Fruit fly (Drosophila melanogaster): ENCODE data around the gene CG14658.
A peak's percentile ranks its signal among the peaks of the same experiment; 100 is the strongest.

Gene CG14658

DNA sequence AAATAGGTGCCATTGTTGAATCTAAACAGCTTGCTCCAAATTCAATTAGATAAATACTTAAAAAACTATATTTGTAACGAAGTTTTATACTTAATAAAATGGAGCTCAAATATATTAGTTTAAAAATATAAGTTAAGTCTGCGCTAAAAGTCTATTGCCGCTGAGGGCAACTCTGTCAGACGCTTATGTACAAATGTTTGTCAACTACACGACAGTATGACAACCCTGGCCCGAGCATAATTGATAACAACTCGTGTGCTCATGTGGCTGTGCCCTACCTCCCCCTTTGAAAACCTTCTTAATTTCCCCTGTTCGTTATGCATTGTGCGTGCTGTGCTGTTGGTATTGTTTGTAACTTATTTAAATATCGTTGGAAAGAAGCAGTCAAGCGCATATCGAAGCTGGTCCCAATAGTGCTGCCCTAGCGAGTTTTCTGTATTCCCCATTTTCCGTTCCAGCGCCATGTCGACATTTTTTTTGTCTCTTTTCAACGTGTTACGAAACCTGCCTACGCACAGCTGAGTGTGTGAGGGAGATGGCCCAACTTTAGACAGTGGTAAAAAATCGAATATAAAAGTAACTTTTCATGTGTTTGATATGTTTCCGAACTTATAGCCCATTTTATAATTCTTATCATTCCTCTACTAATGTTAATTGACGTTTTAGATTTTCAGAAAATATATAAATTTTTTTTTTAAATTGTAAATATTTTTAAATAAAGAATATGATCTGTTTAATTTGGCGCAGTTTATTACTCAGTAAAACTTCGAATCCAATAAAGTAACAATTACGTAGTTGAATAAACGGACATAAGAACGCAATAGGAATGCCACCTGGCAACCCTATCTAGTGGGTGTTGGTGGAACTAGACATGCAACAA lies 25.2 kb downstream of the CG14658 start (continued):
- no peak; the same call in 1 of the 2 replicates for TF ChIP-seq al (GFP tag; IDR thresholded peaks at IDR 0.05)
- peak; percentile 71 for TF ChIP-seq CG14710 (tag; optimal IDR thresholded peaks at IDR 0.05)
- peak; percentile 71 for TF ChIP-seq sens (GFP tag)
- TF ChIP-seq NC2α (GFP tag; optimal IDR thresholded peaks at IDR 0.05) = no peak
- TF ChIP-seq nerfin-1 (tag; optimal IDR thresholded peaks at IDR 0.05) = peak; percentile 41
- TF ChIP-seq Optix (GFP tag; IDR thresholded peaks at IDR 0.05) = no peak
- no peak; the same call in 1 of the 2 replicates for TF ChIP-seq tna (GFP tag; IDR thresholded peaks at IDR 0.05; ENCODE audit: partially characterized antibody)
- no peak for TF ChIP-seq CG7745 (tag; optimal IDR thresholded peaks at IDR 0.05)
- TF ChIP-seq B-H1 (GFP tag; IDR thresholded peaks at IDR 0.05) = peak; percentile 38; the same call in 2 of the 3 replicates
- TF ChIP-seq fu2 (GFP tag; optimal IDR thresholded peaks at IDR 0.05) = no peak
- no peak for TF ChIP-seq ssp (GFP tag; IDR thresholded peaks at IDR 0.05)
- no peak for TF ChIP-seq CG6175 (GFP tag; IDR thresholded peaks at IDR 0.05)
- TF ChIP-seq Dbx (GFP tag; IDR thresholded peaks at IDR 0.05) = 0 out of 3 replicates have a peak, but pooled peaks have one; percentile 19
- TF ChIP-seq bigmax (GFP tag; optimal IDR thresholded peaks at IDR 0.05) = no peak
- no peak for TF ChIP-seq Bteb2 (GFP tag; optimal IDR thresholded peaks at IDR 0.05)
- TF ChIP-seq CG2712 (tag; optimal IDR thresholded peaks at IDR 0.05) = peak; percentile 83
- peak; percentile 60 for TF ChIP-seq CG1602 (GFP tag; optimal IDR thresholded peaks at IDR 0.05)
- 0 out of 3 replicates have a peak, but pooled peaks have one; percentile 6 for TF ChIP-seq CG2889 (GFP tag; IDR thresholded peaks at IDR 0.05)
- peak; percentile 44; the same call in 1 of the 2 replicates for TF ChIP-seq ara (GFP tag; IDR thresholded peaks at IDR 0.05)
- no peak for TF ChIP-seq CG14965 (GFP tag; optimal IDR thresholded peaks at IDR 0.05; ENCODE audit: borderline replicate concordance)
- peak; percentile 70 for TF ChIP-seq CG10321 (GFP tag; IDR thresholded peaks at IDR 0.05)
- peak; percentile 77 for TF ChIP-seq Blimp-1 (GFP tag; optimal IDR thresholded peaks at IDR 0.05)
- TF ChIP-seq CG10654 (GFP tag; optimal IDR thresholded peaks at IDR 0.05) = peak; percentile 52
- TF ChIP-seq exex (tag; optimal IDR thresholded peaks at IDR 0.05) = peak; percentile 3
- peak; percentile 83 for TF ChIP-seq Sox102F (GFP tag; optimal IDR thresholded peaks at IDR 0.05)
- peak; percentile 71 for TF ChIP-seq CG10267 (tag; optimal IDR thresholded peaks at IDR 0.05)
- no peak for TF ChIP-seq lov (optimal IDR thresholded peaks at IDR 0.05)
- no peak for TF ChIP-seq lov (GFP tag; IDR thresholded peaks at IDR 0.05)
- TF ChIP-seq Pdp1 (GFP tag; optimal IDR thresholded peaks at IDR 0.05) = peak; percentile 1 to 92
- TF ChIP-seq pnt (GFP tag; optimal IDR thresholded peaks at IDR 0.05) = no peak
- TF ChIP-seq pb (GFP tag; optimal IDR thresholded peaks at IDR 0.05) = no peak
- TF ChIP-seq CG18476 (GFP tag; optimal IDR thresholded peaks at IDR 0.05) = no peak
- TF ChIP-seq BtbVII (GFP tag; optimal IDR thresholded peaks at IDR 0.05) = peak; percentile 70
- TF ChIP-seq vfl (GFP tag; optimal IDR thresholded peaks at IDR 0.05) = peak; percentile 9
- peak; percentile 10 for TF ChIP-seq CG8359 (GFP tag; optimal IDR thresholded peaks at IDR 0.05; ENCODE audit: borderline replicate concordance)
- TF ChIP-seq unc-4 (GFP tag; IDR thresholded peaks at IDR 0.05; ENCODE audit: partially characterized antibody) = no peak
- TF ChIP-seq Lim3 (GFP tag; IDR thresholded peaks at IDR 0.05) = no peak
- TF ChIP-seq CG1603 (tag; optimal IDR thresholded peaks at IDR 0.05) = peak; percentile 40
- TF ChIP-seq CG32767 (GFP tag; IDR thresholded peaks at IDR 0.05) = peak; percentile 56; the same call in 1 of the 2 replicates
- 0 out of 2 replicates have a peak, but pooled peaks have one; percentile 41 for TF ChIP-seq Awh (GFP tag; IDR thresholded peaks at IDR 0.05)
- TF ChIP-seq dm (GFP tag; optimal IDR thresholded peaks at IDR 0.05) = peak; percentile 14
- peak; percentile 85 for TF ChIP-seq CG15269 (tag; optimal IDR thresholded peaks at IDR 0.05)
- peak; percentile 66 for TF ChIP-seq Ada2b (GFP tag; IDR thresholded peaks at IDR 0.05)
- TF ChIP-seq D19A (tag; optimal IDR thresholded peaks at IDR 0.05) = peak; percentile 62
- TF ChIP-seq phol (tag; optimal IDR thresholded peaks at IDR 0.05) = peak; percentile 78
- TF ChIP-seq CG17359 (tag; optimal IDR thresholded peaks at IDR 0.05) = peak; percentile 75
- peak; percentile 71 for TF ChIP-seq CG12659 (GFP tag; optimal IDR thresholded peaks at IDR 0.05)
- peak; percentile 78 for TF ChIP-seq CG9437 (GFP tag; optimal IDR thresholded peaks at IDR 0.05)

Measured in whole organism, embryonic.